Worm (Caenorhabditis elegans) whole organism, L4 larva: ENCODE measurements around the gene srg-29.

Experiments used
- F49E8.2 ChIP-seq: sonication (generic microtip); optimal IDR thresholded peaks from 2 replicates; lab custom pipeline; 2016; ENCODE audit warnings: missing compliant biosample characterization, mild to moderate bottlenecking, missing genetic modification characterization, borderline replicate concordance
- T20F7.1 ChIP-seq: fragments of 200-800 bp; sonication (Bioruptor generic); optimal IDR thresholded peaks from 2 replicates; lab custom pipeline; 2018; ENCODE audit warnings: mild to moderate bottlenecking, missing genetic modification characterization, missing compliant biosample characterization
- T26A8.4 ChIP-seq: fragments of 200-800 bp; sonication (Bioruptor generic); IDR thresholded peaks from 2 replicates; pipeline ENCODE4 v1.3.6; 2022; ENCODE audit warnings: missing genetic modification characterization, missing compliant biosample characterization
- Y105C5A.15 ChIP-seq: fragments of 200-800 bp; sonication (Bioruptor generic); IDR thresholded peaks from 2 replicates; pipeline ENCODE4 v1.3.6; 2022; ENCODE audit warnings: missing genetic modification characterization, missing compliant biosample characterization
- Y48G9A.11 ChIP-seq: fragments of 200-800 bp; sonication (Bioruptor generic); IDR thresholded peaks from 2 replicates; pipeline ENCODE4 v1.3.6; 2022; ENCODE audit warnings: missing genetic modification reagents, missing genetic modification characterization, missing compliant biosample characterization
- ZK546.5 ChIP-seq, 2 experiments: sonication (generic microtip); optimal IDR thresholded peaks; 2 replicates each; lab custom pipeline; 2017; ENCODE audit warnings: missing biosample characterization in 2 of 2, missing genetic modification characterization in 2 of 2
- aha-1 ChIP-seq: fragments of 150-350 bp; peaks from one replicate; lab custom pipeline; 2014; ENCODE audit warnings: missing biosample characterization, missing genetic modification characterization
- ama-1 ChIP-seq: fragments of 150-350 bp; optimal IDR thresholded peaks from 2 replicates; lab custom pipeline; 2014; ENCODE audit warnings: inconsistent platforms, mixed read lengths
- arid-1 ChIP-seq: fragments of 200-800 bp; sonication (Bioruptor generic); conservative IDR thresholded peaks from 2 replicates; pipeline ENCODE4 v1.3.6; 2022; ENCODE audit warnings: missing genetic modification reagents, missing genetic modification characterization, missing compliant biosample characterization
- ceh-62 ChIP-seq: sonication (generic microtip); optimal IDR thresholded peaks from 2 replicates; lab custom pipeline; 2017; ENCODE audit warnings: missing biosample characterization, missing genetic modification characterization
- cey-2 ChIP-seq: sonication (generic microtip); optimal IDR thresholded peaks from 3 replicates; lab custom pipeline; 2017; ENCODE audit warnings: missing genetic modification characterization, mild to moderate bottlenecking, missing compliant biosample characterization, antibody characterized with exemption, borderline replicate concordance; ENCODE audit not compliant: insufficient read depth
- ctbp-1 ChIP-seq: fragments of 200-800 bp; sonication (Bioruptor generic); IDR thresholded peaks from 2 replicates; pipeline ENCODE4 v1.3.6; 2022; ENCODE audit warnings: missing genetic modification reagents, missing genetic modification characterization, missing compliant biosample characterization
- daf-16 ChIP-seq, 3 experiments: sonication (generic microtip); optimal IDR thresholded peaks; 2 replicates each; lab custom pipeline; 2016 to 2017; ENCODE audit warnings: missing genetic modification characterization in 3 of 3, missing genetic modification reagents in 3 of 3, mild to moderate bottlenecking in 2 of 3, missing compliant biosample characterization in 2 of 3, missing biosample characterization in 1 of 3, moderate library complexity in 1 of 3
- daf-19 ChIP-seq: fragments of 200-800 bp; sonication (Bioruptor generic); conservative IDR thresholded peaks from 2 replicates; pipeline ENCODE4 v1.3.6; 2022; ENCODE audit warnings: missing genetic modification characterization, missing compliant biosample characterization
- daf-8 ChIP-seq: fragments of 200-800 bp; sonication (Bioruptor generic); IDR thresholded peaks from 2 replicates; pipeline ENCODE4 v1.3.6; 2022; ENCODE audit warnings: missing genetic modification characterization, missing compliant biosample characterization
- dmd-6 ChIP-seq: fragments of 200-800 bp; sonication (Bioruptor generic); IDR thresholded peaks from 2 replicates; pipeline ENCODE4 v1.3.6; 2022; ENCODE audit warnings: missing genetic modification reagents, missing genetic modification characterization, missing compliant biosample characterization
- dmd-9 ChIP-seq: fragments of 200-800 bp; sonication (Bioruptor generic); IDR thresholded peaks from 2 replicates; pipeline ENCODE4 v1.3.6; 2022; ENCODE audit warnings: missing genetic modification reagents, missing genetic modification characterization, missing compliant biosample characterization
- dve-1 ChIP-seq: sonication (generic microtip); optimal IDR thresholded peaks from 2 replicates; lab custom pipeline; 2017; ENCODE audit warnings: antibody characterized with exemption, mild to moderate bottlenecking, missing genetic modification characterization, missing compliant biosample characterization; ENCODE audit not compliant: insufficient read depth
- fos-1 ChIP-seq: fragments of 150-350 bp; optimal IDR thresholded peaks from 2 replicates; lab custom pipeline; 2014; ENCODE audit warnings: missing biosample characterization, missing genetic modification characterization
- hif-1 ChIP-seq, 2 experiments: sonication (generic microtip); optimal IDR thresholded peaks; 2 replicates each; lab custom pipeline; 2016 to 2017; ENCODE audit warnings: missing compliant biosample characterization in 2 of 2, missing genetic modification characterization in 2 of 2, missing genetic modification reagents in 2 of 2, missing genotype in 2 of 2, mild to moderate bottlenecking in 1 of 2
- hmg-1.1 ChIP-seq: fragments of 200-800 bp; sonication (Bioruptor generic); IDR thresholded peaks from 2 replicates; pipeline ENCODE4 v1.3.6; 2022; ENCODE audit warnings: missing genetic modification reagents, missing genetic modification characterization, missing compliant biosample characterization
- jun-1 ChIP-seq: fragments of 150-350 bp; optimal IDR thresholded peaks from 2 replicates; lab custom pipeline; 2014; ENCODE audit warnings: missing biosample characterization, missing genetic modification reagents, missing genetic modification characterization
- lin-1 ChIP-seq: fragments of 200-800 bp; sonication (Bioruptor generic); IDR thresholded peaks from 2 replicates; pipeline ENCODE4 v1.3.6; 2022; ENCODE audit warnings: missing genetic modification reagents, missing genetic modification characterization, missing compliant biosample characterization
- madf-5 ChIP-seq, 2 experiments: fragments of 200-800 bp; sonication (Bioruptor generic); IDR thresholded peaks; 2 replicates each; pipeline ENCODE4 v1.3.6; 2022; ENCODE audit warnings: missing compliant biosample characterization in 2 of 2, missing genetic modification characterization in 2 of 2
- madf-9 ChIP-seq: fragments of 200-800 bp; sonication (Bioruptor generic); conservative IDR thresholded peaks from 2 replicates; pipeline ENCODE4 v1.3.6; 2022; ENCODE audit warnings: missing genetic modification reagents, missing genetic modification characterization, missing compliant biosample characterization
- mdl-1 ChIP-seq, 2 experiments: fragments of 150-350 bp in 1 of 2; sonication (generic microtip) in 1 of 2; optimal IDR thresholded peaks; 2 replicates each; lab custom pipeline; 2014 to 2017; ENCODE audit warnings: missing biosample characterization in 2 of 2, missing genetic modification characterization in 2 of 2
- mdt-29 ChIP-seq: fragments of 200-800 bp; sonication (Bioruptor generic); IDR thresholded peaks from 2 replicates; pipeline ENCODE4 v1.3.6; 2022; ENCODE audit warnings: missing genetic modification reagents, missing genetic modification characterization, missing compliant biosample characterization
- nhr-10 ChIP-seq: fragments of 150-350 bp; optimal IDR thresholded peaks from 2 replicates; lab custom pipeline; 2014; ENCODE audit warnings: missing biosample characterization, missing genetic modification characterization
- nhr-11 ChIP-seq: fragments of 150-350 bp; optimal IDR thresholded peaks from 2 replicates; lab custom pipeline; 2014; ENCODE audit warnings: missing biosample characterization, missing genetic modification characterization
- nhr-237 ChIP-seq: sonication (generic microtip); optimal IDR thresholded peaks from 2 replicates; lab custom pipeline; 2017; ENCODE audit warnings: missing biosample characterization, missing genetic modification characterization
- nhr-28 ChIP-seq: fragments of 150-350 bp; optimal IDR thresholded peaks from 2 replicates; lab custom pipeline; 2014; ENCODE audit warnings: missing biosample characterization, missing genetic modification characterization
- rbr-2 ChIP-seq: sonication (generic microtip); optimal IDR thresholded peaks from 2 replicates; lab custom pipeline; 2016; ENCODE audit warnings: missing genotype, missing genetic modification characterization, missing compliant biosample characterization
- skn-1 ChIP-seq: fragments of 150-350 bp; optimal IDR thresholded peaks from 2 replicates; lab custom pipeline; 2014; ENCODE audit warnings: missing biosample characterization, missing genetic modification characterization
- unc-39 ChIP-seq: sonication (generic microtip); optimal IDR thresholded peaks from 2 replicates; lab custom pipeline; 2017; ENCODE audit warnings: missing biosample characterization, missing genetic modification characterization

The srg-29 gene

DNA sequence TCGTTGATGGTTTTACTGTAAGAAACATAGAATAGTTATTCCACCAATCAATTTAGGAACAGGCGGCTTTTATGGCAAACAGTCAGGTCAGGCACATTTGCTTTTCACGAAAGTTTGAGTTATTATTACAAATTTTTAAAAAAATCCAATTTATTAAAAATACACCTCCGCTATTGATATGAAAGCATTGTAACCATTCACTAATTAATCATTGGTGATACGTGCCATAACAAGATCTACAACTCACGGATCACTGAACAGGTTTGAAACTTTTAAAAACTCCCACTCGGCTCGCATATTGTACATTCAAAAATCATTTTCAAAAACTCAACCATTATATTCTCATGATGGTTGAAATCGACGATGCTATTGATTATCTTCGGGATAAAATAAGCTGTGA, 2.5 kb downstream of the srg-29 start, which contains the start of gene srg-27:
Gene srg-27, plus strand, starts transcription at position 301 of the 400 bp plus-strand sequence.
- TF ChIP-seq ZK546.5 (tag; optimal IDR thresholded peaks at IDR 0.05; lab: Kevin White, UChicago) (no peak), nhr-28 (tag; lab: Kevin White, UChicago) (no peak), ama-1 (lab: Kevin White, UChicago) (no peak), mdt-29 (no peak), madf-9 (no peak), dmd-6 (GFP tag; lab: Robert Waterston, UW) (no peak)

DNA sequence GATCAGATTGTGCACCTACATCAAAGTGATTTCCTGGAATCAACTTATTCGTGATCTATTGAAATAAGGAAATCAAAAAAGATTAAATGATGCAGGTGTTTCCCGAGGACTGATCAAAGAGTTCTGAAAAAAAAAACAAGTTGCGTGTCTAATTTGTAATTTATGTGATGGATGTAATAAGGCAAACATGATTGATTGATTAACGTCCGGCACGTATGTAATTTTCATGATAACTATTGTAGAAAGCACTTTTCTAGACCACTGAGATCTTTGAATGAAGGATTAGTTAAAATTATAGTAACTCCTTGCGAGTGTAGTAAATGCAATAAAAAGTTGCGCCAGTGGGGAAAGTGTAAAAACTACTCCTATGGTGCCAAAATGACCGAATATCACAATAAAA, 8.4 kb downstream of the srg-29 start, which contains the start of gene srg-25:
Gene srg-25, minus strand, starts transcription at position 101 of the 400 bp plus-strand sequence.
- TF ChIP-seq Y48G9A.11 (GFP tag; lab: Robert Waterston, UW) = no peak
- no peak for TF ChIP-seq rbr-2 (tag; lab: Kevin White, UChicago)
- no peak for TF ChIP-seq ceh-62 (tag; lab: Kevin White, UChicago)
- TF ChIP-seq nhr-11 (tag; lab: Kevin White, UChicago) = no peak
- TF ChIP-seq aha-1 = no peak
- no peak for TF ChIP-seq fos-1
- no peak for TF ChIP-seq daf-16 (GFP tag; optimal IDR thresholded peaks at IDR 0.05; lab: Kevin White, UChicago)
- no peak for TF ChIP-seq daf-16 (tag; optimal IDR thresholded peaks at IDR 0.05; lab: Kevin White, UChicago)
- TF ChIP-seq hmg-1.1 (GFP tag; lab: Robert Waterston, UW) = no peak
- TF ChIP-seq ctbp-1 = no peak
- TF ChIP-seq nhr-237 (tag; lab: Kevin White, UChicago) = no peak
- TF ChIP-seq arid-1 (GFP tag; lab: Robert Waterston, UW) = no peak
- TF ChIP-seq skn-1 (tag; lab: Kevin White, UChicago) = no peak
- no peak for TF ChIP-seq T20F7.1 (GFP tag; lab: Kevin White, UChicago)
- no peak for TF ChIP-seq dmd-9 (GFP tag; lab: Robert Waterston, UW)
- no peak for TF ChIP-seq mdl-1 (tag; optimal IDR thresholded peaks at IDR 0.05; lab: Kevin White, UChicago)
- no peak for TF ChIP-seq daf-8 (GFP tag; lab: Robert Waterston, UW)
- no peak for TF ChIP-seq cey-2 (tag; lab: Kevin White, UChicago)

DNA sequence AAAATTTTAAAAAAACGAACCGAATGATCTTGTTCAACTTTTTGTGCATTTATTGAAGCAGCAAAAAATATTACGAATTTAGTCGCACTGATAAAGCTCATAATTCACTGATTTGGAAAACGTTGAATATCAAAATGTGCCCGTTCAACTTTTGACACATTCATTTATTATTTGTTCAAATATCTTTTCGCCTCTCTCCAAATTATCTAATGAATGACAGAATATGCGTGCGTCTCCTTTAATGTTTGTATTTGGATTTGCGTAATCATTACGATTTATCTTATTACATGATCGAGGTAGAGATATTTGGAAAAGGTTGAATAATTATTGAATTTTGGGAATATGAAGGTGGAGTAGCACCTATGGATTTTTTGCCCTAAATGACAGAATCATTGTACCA, 12.5 kb downstream of the srg-29 start, which contains the start of gene T09D3.3:
Gene T09D3.3, minus strand, starts transcription at position 101 of the 400 bp plus-strand sequence.
- TF ChIP-seq madf-5 (GFP tag; IDR thresholded peaks at IDR 0.05; lab: Robert Waterston, UW) = no peak
- no peak for TF ChIP-seq F49E8.2
- TF ChIP-seq ZK546.5 (tag; optimal IDR thresholded peaks at IDR 0.05; lab: Kevin White, UChicago) = no peak
- TF ChIP-seq T26A8.4 = no peak
- no peak for TF ChIP-seq nhr-10 (tag; lab: Kevin White, UChicago)
- TF ChIP-seq mdt-29 = no peak
- no peak for TF ChIP-seq arid-1 (GFP tag; lab: Robert Waterston, UW)
- no peak for TF ChIP-seq ceh-62 (tag; lab: Kevin White, UChicago)
- TF ChIP-seq hif-1 (tag; optimal IDR thresholded peaks at IDR 0.05; lab: Kevin White, UChicago) = no peak
- no peak for TF ChIP-seq dve-1
- no peak for TF ChIP-seq jun-1 (tag; lab: Kevin White, UChicago)
- TF ChIP-seq Y105C5A.15 (GFP tag; lab: Robert Waterston, UW) = no peak

DNA sequence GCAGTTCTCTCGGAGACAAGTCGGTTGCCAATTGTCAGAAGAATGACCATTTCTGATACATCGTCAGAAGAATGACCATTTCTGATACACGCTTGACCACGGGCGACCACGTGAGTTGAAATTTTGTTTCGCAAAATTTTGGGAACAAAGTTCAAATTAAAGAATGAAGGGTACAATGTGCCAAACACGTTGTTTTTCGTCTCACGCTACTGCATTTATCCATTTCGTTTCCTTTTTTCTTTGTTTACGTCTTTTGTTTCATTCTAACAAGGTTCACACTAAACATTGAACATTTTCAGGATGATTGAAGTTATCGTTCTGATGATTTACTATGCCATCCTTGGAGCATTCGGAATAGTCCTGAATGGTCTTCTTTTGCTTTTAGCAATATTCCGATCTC, 14.5 kb downstream of the srg-29 start, which contains the start of gene srd-9:
Gene srd-9, plus strand, starts transcription at position 301 of the 400 bp plus-strand sequence.
- TF ChIP-seq lin-1 (no peak), daf-19 (no peak)

DNA sequence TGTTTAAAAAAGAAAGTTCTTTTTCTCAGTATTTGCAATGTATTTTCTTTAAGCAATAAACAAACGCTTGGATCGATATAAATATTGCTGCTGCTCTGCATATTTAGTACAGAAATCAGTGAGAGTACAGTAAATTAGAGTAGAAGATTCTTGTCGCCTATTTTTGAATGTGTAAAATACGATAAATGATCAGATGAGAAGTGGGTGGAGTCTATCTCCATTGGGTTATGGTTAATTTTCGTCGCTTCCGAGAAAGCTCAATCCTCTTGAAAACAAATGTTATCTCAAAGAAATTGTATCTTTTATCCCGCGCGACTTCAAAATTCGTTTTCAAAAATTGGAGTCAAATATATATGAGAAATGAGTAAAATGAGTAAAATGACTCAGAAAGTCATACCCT, 21.8 kb downstream of the srg-29 start, which contains the start of gene nhr-216:
Gene nhr-216, minus strand, starts transcription at position 101 of the 400 bp plus-strand sequence.
- TF ChIP-seq unc-39 (tag; lab: Kevin White, UChicago) = no peak
- no peak for TF ChIP-seq F49E8.2
- peak; percentile 71 for TF ChIP-seq aha-1
